Worm (Caenorhabditis elegans) whole organism, late embryonic: ENCODE results near the gene clec-254.

Source experiments
- F13H6.1 ChIP-seq: sonication (generic microtip); optimal IDR thresholded peaks from 2 replicates; lab custom pipeline; 2016; ENCODE audit warnings: missing genetic modification characterization, missing compliant biosample characterization
- ama-1 ChIP-seq: fragments of 150-350 bp; optimal IDR thresholded peaks from 2 replicates; lab custom pipeline; 2014
- ceh-2 ChIP-seq: sonication (generic microtip); optimal IDR thresholded peaks from 2 replicates; lab custom pipeline; 2016; ENCODE audit warnings: missing genotype, missing genetic modification characterization, missing compliant biosample characterization
- pag-3 ChIP-seq: sonication (generic microtip); optimal IDR thresholded peaks from 2 replicates; lab custom pipeline; 2016; ENCODE audit warnings: missing compliant biosample characterization, missing genetic modification characterization, borderline replicate concordance
- zip-5 ChIP-seq: sonication (generic microtip); optimal IDR thresholded peaks from 2 replicates; lab custom pipeline; 2016; ENCODE audit warnings: missing genetic modification characterization, missing compliant biosample characterization

DNA sequence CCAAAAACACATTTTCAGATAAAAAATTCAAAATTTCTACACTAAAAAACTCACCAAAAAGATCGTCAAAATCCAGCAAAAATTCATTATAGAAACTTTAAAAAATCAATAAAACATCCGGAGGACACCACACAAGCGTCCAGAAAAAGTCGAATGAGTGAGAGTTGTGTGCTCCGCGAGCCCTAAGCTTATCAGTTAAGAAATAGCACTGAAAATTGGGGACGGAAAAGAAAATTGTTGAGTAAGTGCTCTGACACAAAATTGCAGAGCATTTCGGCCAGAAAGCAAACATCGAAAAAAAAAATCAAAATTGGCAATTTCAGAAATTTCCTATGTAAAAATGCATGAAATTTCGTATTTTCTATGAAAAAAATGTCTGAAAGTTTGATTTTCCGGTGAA lies 16.6 kb downstream of the clec-254 start:
- TF ChIP-seq ama-1 (lab: Kevin White, UChicago), result no peak
- TF ChIP-seq pag-3 (tag; lab: Kevin White, UChicago), result no peak
- no peak for TF ChIP-seq ceh-2
- TF ChIP-seq F13H6.1, result no peak
- no peak for TF ChIP-seq zip-5 (tag; lab: Kevin White, UChicago)
